Fruit fly (Drosophila melanogaster) whole organism, embryonic: ENCODE data around the gene MTF-1.

ENCODE experiments used
- Aef1 ChIP-seq: fragments of 200-800 bp; sonication (Bioruptor generic); IDR thresholded peaks from 3 replicates; pipeline ENCODE4 v1.3.6; 2022; ENCODE audit warnings: missing biosample characterization, missing genetic modification characterization
- Asciz ChIP-seq: fragments of 200-800 bp; sonication (Bioruptor generic); optimal IDR thresholded peaks from 2 replicates; lab custom pipeline; 2017; ENCODE audit warnings: missing biosample characterization, mild to moderate bottlenecking, missing genetic modification characterization, missing genetic modification reagents
- CG10654 ChIP-seq: fragments of 200-800 bp; sonication (Bioruptor generic); optimal IDR thresholded peaks from 2 replicates; lab custom pipeline; 2016; ENCODE audit warnings: missing biosample characterization, missing genetic modification characterization
- CG11695 ChIP-seq: fragments of 200-800 bp; sonication (Bioruptor generic); IDR thresholded peaks from 3 replicates; pipeline ENCODE4 v1.3.6; 2022; ENCODE audit warnings: missing biosample characterization, missing genetic modification characterization
- CG1602 ChIP-seq: fragments of 200-800 bp; sonication (Bioruptor generic); optimal IDR thresholded peaks from 3 replicates; lab custom pipeline; 2016; ENCODE audit warnings: missing biosample characterization, missing genetic modification characterization
- CG16779 ChIP-seq: fragments of 200-800 bp; sonication (Bioruptor generic); IDR thresholded peaks from 2 replicates; pipeline ENCODE4 v1.3.6; 2022; ENCODE audit warnings: missing biosample characterization, missing genetic modification characterization
- CG2129 ChIP-seq: fragments of 200-800 bp; sonication (Bioruptor generic); IDR thresholded peaks from 2 replicates; pipeline ENCODE4 v1.3.6; 2022; ENCODE audit warnings: missing biosample characterization, missing genetic modification characterization; ENCODE audit not compliant: partially characterized antibody
- CG2875 ChIP-seq: fragments of 200-800 bp; sonication (Bioruptor generic); optimal IDR thresholded peaks from 2 replicates; lab custom pipeline; 2017; ENCODE audit warnings: missing biosample characterization, mild to moderate bottlenecking, missing genetic modification characterization, missing genetic modification reagents
- CG3838 ChIP-seq: fragments of 200-800 bp; sonication (Bioruptor generic); optimal IDR thresholded peaks from 3 replicates; lab custom pipeline; 2016; ENCODE audit warnings: missing biosample characterization, missing genetic modification characterization
- CG4282 ChIP-seq: fragments of 200-800 bp; sonication (Bioruptor generic); optimal IDR thresholded peaks from 2 replicates; lab custom pipeline; 2016; ENCODE audit warnings: missing biosample characterization, missing genetic modification characterization
- CG4730 ChIP-seq: fragments of 200-800 bp; sonication (Bioruptor generic); IDR thresholded peaks from 2 replicates; pipeline ENCODE4 v1.3.6; 2022; ENCODE audit warnings: missing biosample characterization, missing genetic modification characterization
- CG5245 ChIP-seq: fragments of 200-800 bp; sonication (Bioruptor generic); optimal IDR thresholded peaks from 3 replicates; lab custom pipeline; 2016; ENCODE audit warnings: missing biosample characterization, missing genetic modification characterization
- CG6654 ChIP-seq: fragments of 200-800 bp; sonication (Bioruptor generic); optimal IDR thresholded peaks from 2 replicates; lab custom pipeline; 2017; ENCODE audit warnings: missing biosample characterization, mild to moderate bottlenecking, missing genetic modification characterization
- CG6791 ChIP-seq: fragments of 200-800 bp; sonication (Bioruptor generic); IDR thresholded peaks from 3 replicates; pipeline ENCODE4 v1.3.6; 2022; ENCODE audit warnings: missing biosample characterization, missing genetic modification characterization; ENCODE audit not compliant: partially characterized antibody
- CG7745 ChIP-seq: fragments of 200-800 bp; sonication (Bioruptor generic); optimal IDR thresholded peaks from 2 replicates; lab custom pipeline; 2018; ENCODE audit warnings: missing biosample characterization, mild to moderate bottlenecking, missing genetic modification characterization, moderate library complexity
- CG7963 ChIP-seq: fragments of 200-800 bp; sonication (Bioruptor generic); IDR thresholded peaks from 3 replicates; pipeline ENCODE4 v1.3.6; 2022; ENCODE audit warnings: missing biosample characterization, missing genetic modification characterization; ENCODE audit not compliant: partially characterized antibody
- CG8388 ChIP-seq: fragments of 200-800 bp; sonication (Bioruptor generic); optimal IDR thresholded peaks from 2 replicates; lab custom pipeline; 2019; ENCODE audit warnings: missing biosample characterization, mild to moderate bottlenecking, missing genetic modification characterization, moderate library complexity
- D19B ChIP-seq: fragments of 200-800 bp; sonication (Bioruptor generic); optimal IDR thresholded peaks from 2 replicates; lab custom pipeline; 2017; ENCODE audit warnings: missing biosample characterization, mild to moderate bottlenecking, missing genetic modification characterization
- Dfd ChIP-seq, 2 experiments: fragments of >200 bp; optimal IDR thresholded peaks; 2 replicates each; lab custom pipeline; 2017; ENCODE audit warnings: missing biosample characterization in 2 of 2, missing genetic modification characterization in 2 of 2
- Ets65A ChIP-seq: fragments of 200-800 bp; sonication (Bioruptor generic); peaks from one replicate; lab custom pipeline; 2016; ENCODE audit warnings: missing biosample characterization, missing genetic modification characterization
- HmgD ChIP-seq: fragments of 200-800 bp; sonication (Bioruptor generic); optimal IDR thresholded peaks from 3 replicates; lab custom pipeline; 2016; ENCODE audit warnings: missing biosample characterization, missing genetic modification characterization
- Hmx ChIP-seq: fragments of 200-800 bp; sonication (Bioruptor generic); optimal IDR thresholded peaks from 2 replicates; lab custom pipeline; 2016; ENCODE audit warnings: missing biosample characterization, missing genetic modification characterization
- Tbp ChIP-seq: fragments of >200 bp; optimal IDR thresholded peaks from 2 replicates; lab custom pipeline; 2018; ENCODE audit warnings: missing biosample characterization, missing genetic modification characterization
- Usf ChIP-seq: fragments of 200-800 bp; sonication (Bioruptor generic); optimal IDR thresholded peaks from 2 replicates; lab custom pipeline; 2017; ENCODE audit warnings: missing genotype, missing biosample characterization, missing genetic modification characterization
- aop ChIP-seq: fragments of 200-800 bp; sonication (Bioruptor generic); IDR thresholded peaks from 2 replicates; pipeline ENCODE4 v1.3.6; 2022; ENCODE audit warnings: missing biosample characterization, missing genetic modification characterization
- bigmax ChIP-seq: fragments of 200-800 bp; sonication (Bioruptor generic); optimal IDR thresholded peaks from 2 replicates; lab custom pipeline; 2018; ENCODE audit warnings: missing biosample characterization, mild to moderate bottlenecking, missing genetic modification characterization
- btn ChIP-seq: fragments of 200-800 bp; sonication (Bioruptor generic); optimal IDR thresholded peaks from 2 replicates; lab custom pipeline; 2016; ENCODE audit warnings: missing biosample characterization, missing genetic modification characterization
- corto ChIP-seq: fragments of 200-800 bp; sonication (Bioruptor generic); optimal IDR thresholded peaks from 2 replicates; lab custom pipeline; 2016; ENCODE audit warnings: missing biosample characterization, mild to moderate bottlenecking, missing genetic modification characterization, moderate library complexity
- disco-r ChIP-seq: fragments of 200-800 bp; sonication (Bioruptor generic); optimal IDR thresholded peaks from 2 replicates; lab custom pipeline; 2016; ENCODE audit warnings: missing biosample characterization, missing genetic modification characterization
- hb ChIP-seq: fragments of 200-800 bp; sonication (Bioruptor generic); IDR thresholded peaks from 3 replicates; pipeline ENCODE4 v1.3.6; 2022; ENCODE audit warnings: missing biosample characterization, missing genetic modification characterization; ENCODE audit not compliant: partially characterized antibody
- jumu ChIP-seq: fragments of 200-800 bp; sonication (Bioruptor generic); optimal IDR thresholded peaks from 3 replicates; lab custom pipeline; 2016; ENCODE audit warnings: missing biosample characterization, missing genetic modification characterization
- kni ChIP-seq: fragments of 200-800 bp; sonication (Bioruptor generic); optimal IDR thresholded peaks from 3 replicates; lab custom pipeline; 2017; ENCODE audit warnings: mild to moderate bottlenecking, missing biosample characterization, missing genetic modification reagents, missing genetic modification characterization
- knrl ChIP-seq: fragments of 200-800 bp; sonication (Bioruptor generic); IDR thresholded peaks from 3 replicates; pipeline ENCODE4 v1.3.6; 2022; ENCODE audit warnings: missing biosample characterization, missing genetic modification characterization; ENCODE audit not compliant: partially characterized antibody
- lov ChIP-seq, 2 experiments: fragments of 200-800 bp in 1 of 2; fragments of >200 bp in 1 of 2; sonication (Bioruptor generic) in 1 of 2; IDR thresholded peaks in 1 of 2; optimal IDR thresholded peaks in 1 of 2; 2 replicates in 1 of 2; 3 replicates in 1 of 2; pipeline versions ENCODE4 v1.3.6 to Lab custom; 2017 to 2022; ENCODE audit warnings: missing biosample characterization in 1 of 2, missing genetic modification characterization in 1 of 2
- maf-S ChIP-seq: fragments of 200-800 bp; sonication (Bioruptor generic); optimal IDR thresholded peaks from 2 replicates; lab custom pipeline; 2016; ENCODE audit warnings: missing biosample characterization, missing genetic modification characterization
- otp ChIP-seq: fragments of 200-800 bp; sonication (Bioruptor generic); IDR thresholded peaks from 3 replicates; pipeline ENCODE4, ENCODE4 v1.3.6; 2022; ENCODE audit warnings: missing biosample characterization, missing genetic modification characterization
- pfk ChIP-seq: fragments of 200-800 bp; sonication (Bioruptor generic); optimal IDR thresholded peaks from 2 replicates; lab custom pipeline; 2018; ENCODE audit warnings: missing biosample characterization, mild to moderate bottlenecking, missing genetic modification characterization, moderate library complexity
- pzg ChIP-seq: fragments of 200-800 bp; sonication (Bioruptor generic); optimal IDR thresholded peaks from 3 replicates; lab custom pipeline; 2018; ENCODE audit warnings: missing biosample characterization, mild to moderate bottlenecking, missing genetic modification characterization, moderate library complexity
- ranshi ChIP-seq: fragments of 200-800 bp; sonication (Bioruptor generic); IDR thresholded peaks from 2 replicates; pipeline ENCODE4 v1.3.6; 2022; ENCODE audit warnings: missing biosample characterization, missing genetic modification characterization
- ro ChIP-seq: fragments of 200-800 bp; sonication (Bioruptor generic); IDR thresholded peaks from 2 replicates; pipeline ENCODE4 v1.3.6; 2022; ENCODE audit warnings: missing biosample characterization, missing genetic modification characterization
- run ChIP-seq: fragments of 200-800 bp; sonication (Bioruptor generic); optimal IDR thresholded peaks from 3 replicates; lab custom pipeline; 2018; ENCODE audit warnings: missing biosample characterization, mild to moderate bottlenecking, missing genetic modification characterization
- sens ChIP-seq: fragments of 200-800 bp; sonication (Bioruptor generic); peaks from one replicate; lab custom pipeline; 2016; ENCODE audit warnings: missing biosample characterization, missing genetic modification characterization
- sim ChIP-seq: fragments of 200-800 bp; sonication (Bioruptor generic); IDR thresholded peaks from 2 replicates; pipeline ENCODE4 v1.3.6; 2022; ENCODE audit warnings: missing biosample characterization, missing genetic modification characterization
- stwl ChIP-seq: fragments of 200-800 bp; sonication (Bioruptor generic); optimal IDR thresholded peaks from 3 replicates; lab custom pipeline; 2018; ENCODE audit warnings: missing biosample characterization, mild to moderate bottlenecking, missing genetic modification characterization, moderate library complexity
- tll ChIP-seq, 2 experiments: fragments of 200-800 bp in 1 of 2; fragments of >200 bp in 1 of 2; sonication (Bioruptor generic) in 1 of 2; optimal IDR thresholded peaks; 2 replicates each; lab custom pipeline; 2017 to 2019; ENCODE audit warnings: missing biosample characterization in 2 of 2, missing genetic modification characterization in 2 of 2, mild to moderate bottlenecking in 1 of 2, moderate library complexity in 1 of 2
- tx ChIP-seq: fragments of 200-800 bp; sonication (Bioruptor generic); optimal IDR thresholded peaks from 2 replicates; lab custom pipeline; 2016; ENCODE audit warnings: missing biosample characterization, missing genetic modification characterization
- vnd ChIP-seq: fragments of 200-800 bp; sonication (Bioruptor generic); IDR thresholded peaks from 3 replicates; pipeline ENCODE4 v1.3.6; 2022; ENCODE audit warnings: missing biosample characterization, missing genetic modification characterization; ENCODE audit not compliant: partially characterized antibody
- z ChIP-seq: fragments of 200-800 bp; sonication (Bioruptor generic); IDR thresholded peaks from 3 replicates; pipeline ENCODE4 v1.3.6; 2022; ENCODE audit warnings: missing biosample characterization, missing genetic modification characterization

MTF-1 gene

DNA sequence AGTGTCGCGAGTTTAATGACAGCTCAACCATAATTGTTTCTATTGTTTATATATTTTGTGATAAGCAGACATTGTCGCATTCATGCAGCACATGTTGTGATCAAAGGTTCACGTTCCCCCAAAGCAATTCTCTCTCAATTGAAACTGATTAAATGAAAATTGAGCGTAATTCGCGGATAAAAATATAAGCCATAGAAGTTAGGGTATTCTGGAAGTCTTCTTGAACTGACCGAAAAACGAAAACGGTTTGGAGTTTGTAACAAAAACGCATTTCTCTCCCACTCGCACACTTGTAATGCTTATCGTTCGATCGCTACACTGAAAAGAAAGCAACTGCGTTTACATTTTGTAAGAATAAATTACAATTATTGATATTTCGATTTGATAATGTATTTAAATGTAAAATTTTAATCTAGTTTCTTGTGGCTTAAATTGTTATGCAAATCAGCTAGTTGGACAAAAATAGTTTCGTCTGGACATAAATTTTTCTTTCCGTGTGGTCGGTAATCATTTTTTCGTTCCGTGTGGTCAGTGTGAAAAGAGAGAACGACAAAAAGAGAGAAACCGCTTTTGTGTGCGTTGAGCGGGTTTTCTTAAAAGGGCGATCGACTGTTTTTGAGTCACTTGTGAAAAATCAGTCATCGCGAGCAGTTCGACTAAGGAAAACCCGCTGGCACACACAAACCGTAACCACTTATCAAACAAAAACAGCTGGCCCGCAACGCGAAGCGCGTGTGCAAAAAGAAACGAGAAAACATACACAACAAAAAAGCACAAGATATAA lies 7.3 kb upstream of the MTF-1 start, which contains the start of gene aay (continued):
- peak; percentile 50 for TF ChIP-seq pfk (GFP tag; lab: Kevin White, UChicago)
- TF ChIP-seq CG7963 (GFP tag; lab: Robert Waterston, UW) = no peak
- peak; percentile 96 for TF ChIP-seq jumu (GFP tag; lab: Kevin White, UChicago)
- TF ChIP-seq ro (GFP tag; lab: Robert Waterston, UW) = peak; percentile 96
- peak; percentile 98 for TF ChIP-seq CG10654 (GFP tag; lab: Kevin White, UChicago)
- TF ChIP-seq aop (GFP tag; lab: Robert Waterston, UW) = peak; percentile 84
- TF ChIP-seq CG4282 (GFP tag; lab: Kevin White, UChicago) = peak; percentile 92
- TF ChIP-seq HmgD (GFP tag; lab: Kevin White, UChicago) = peak; percentile 76
- peak; percentile 100 for TF ChIP-seq sens (GFP tag; lab: Kevin White, UChicago)
- no peak for TF ChIP-seq hb
- TF ChIP-seq CG3838 (GFP tag; lab: Kevin White, UChicago) = peak; percentile 97
- peak; percentile 99 for TF ChIP-seq Asciz (GFP tag; lab: Kevin White, UChicago)
- TF ChIP-seq Ets65A (GFP tag; lab: Kevin White, UChicago) = peak; percentile 100
- TF ChIP-seq CG6791 (GFP tag; lab: Robert Waterston, UW) = no peak
- peak; percentile 94 for TF ChIP-seq Usf (GFP tag; lab: Kevin White, UChicago)
- no peak for TF ChIP-seq Tbp (GFP tag; lab: Kevin White, UChicago)
- TF ChIP-seq knrl = no peak; the same call in 2 of the 3 replicates
- peak; percentile 82 for TF ChIP-seq bigmax (GFP tag; lab: Kevin White, UChicago)
- no peak for TF ChIP-seq CG2129
- TF ChIP-seq CG2875 (GFP tag; lab: Kevin White, UChicago) = peak; percentile 99
- peak; percentile 88 for TF ChIP-seq CG7745 (tag; lab: Kevin White, UChicago)
- TF ChIP-seq CG4730 (GFP tag; lab: Robert Waterston, UW) = peak; percentile 97
- TF ChIP-seq tx (GFP tag; lab: Kevin White, UChicago) = peak; percentile 97
- peak; percentile 96 for TF ChIP-seq btn (GFP tag; lab: Kevin White, UChicago)
- peak; percentile 19 to 83 for TF ChIP-seq tll (GFP tag; optimal IDR thresholded peaks at IDR 0.05; lab: Kevin White, UChicago)
- TF ChIP-seq ranshi (GFP tag; lab: Robert Waterston, UW) = peak; percentile 98
- TF ChIP-seq z (GFP tag; lab: Robert Waterston, UW) = peak; percentile 88
- TF ChIP-seq run = peak; percentile 99
- peak; percentile 17 for TF ChIP-seq pzg (GFP tag; lab: Kevin White, UChicago)
- peak; percentile 97 for TF ChIP-seq CG16779 (GFP tag; lab: Robert Waterston, UW)
- peak; percentile 95 for TF ChIP-seq kni (GFP tag; lab: Kevin White, UChicago)
- TF ChIP-seq CG6654 (GFP tag; lab: Kevin White, UChicago) = peak; percentile 91
- TF ChIP-seq corto (GFP tag; lab: Kevin White, UChicago) = peak; percentile 97
- TF ChIP-seq D19B (GFP tag; lab: Kevin White, UChicago) = peak; percentile 92
- TF ChIP-seq CG11695 (GFP tag; lab: Robert Waterston, UW) = peak; percentile 98
- peak; percentile 97 for TF ChIP-seq CG5245 (GFP tag; lab: Kevin White, UChicago)
- peak; percentile 88 for TF ChIP-seq stwl (tag; lab: Kevin White, UChicago)
- peak; percentile 97 for TF ChIP-seq otp (GFP tag; lab: Robert Waterston, UW)
- TF ChIP-seq lov (optimal IDR thresholded peaks at IDR 0.05; lab: Kevin White, UChicago) = peak; percentile 42
- peak; percentile 98 for TF ChIP-seq lov (GFP tag; IDR thresholded peaks at IDR 0.05; lab: Robert Waterston, UW)
- peak in 1 of 2 experiments; percentile 86 for TF ChIP-seq Dfd (GFP tag; optimal IDR thresholded peaks at IDR 0.05; lab: Kevin White, UChicago)
- peak; percentile 78 for TF ChIP-seq disco-r (GFP tag; lab: Kevin White, UChicago)
- peak; percentile 95 for TF ChIP-seq maf-S (GFP tag; lab: Kevin White, UChicago)
- peak; percentile 98 for TF ChIP-seq Aef1 (GFP tag; lab: Robert Waterston, UW)
- peak; percentile 96 for TF ChIP-seq Hmx (GFP tag; lab: Kevin White, UChicago)
- peak; percentile 96 for TF ChIP-seq sim (GFP tag; lab: Robert Waterston, UW)
- TF ChIP-seq CG1602 (GFP tag; lab: Kevin White, UChicago) = peak; percentile 98
- TF ChIP-seq vnd (GFP tag; lab: Robert Waterston, UW) = no peak
- peak; percentile 99 for TF ChIP-seq CG8388
